Worm (Caenorhabditis elegans): ENCODE measurements around the gene Y71H2AM.25.

ce11 chrIII:2769078-2769477 lies 33.2 kb upstream of the Y71H2AM.25 start:
- TF ChIP-seq elt-2 (tag; optimal IDR thresholded peaks at IDR 0.05) (no peak), ceh-2 (tag; optimal IDR thresholded peaks at IDR 0.05) (no peak), pqm-1 (tag; optimal IDR thresholded peaks at IDR 0.05) (no peak), fax-1 (tag; optimal IDR thresholded peaks at IDR 0.05) (no peak), ceh-9 (tag; optimal IDR thresholded peaks at IDR 0.05) (no peak), ceh-14 (tag; optimal IDR thresholded peaks at IDR 0.05) (no peak), ama-1 (optimal IDR thresholded peaks at IDR 0.05) (no peak), ceh-18 (tag; optimal IDR thresholded peaks at IDR 0.05) (no peak), hlh-6 (tag; optimal IDR thresholded peaks at IDR 0.05) (no peak), ref-2 (tag; optimal IDR thresholded peaks at IDR 0.05) (no peak)

Data from whole organism, late embryonic.